Worm (Caenorhabditis elegans) whole organism, midembryonic: ENCODE results near the gene K09F6.7.

Source experiments
- T22C8.4 ChIP-seq: fragments of 200-800 bp; sonication (Bioruptor generic); IDR thresholded peaks from 2 replicates; pipeline ENCODE4 v1.3.6; 2022; ENCODE audit warnings: missing genetic modification characterization, missing compliant biosample characterization
- cog-1 ChIP-seq: sonication (generic microtip); optimal IDR thresholded peaks from 2 replicates; lab custom pipeline; 2016; ENCODE audit warnings: missing genetic modification characterization, missing compliant biosample characterization
- flt-1 ChIP-seq: fragments of 200-800 bp; sonication (Bioruptor generic); IDR thresholded peaks from 2 replicates; pipeline ENCODE4 v1.3.6; 2022; ENCODE audit warnings: missing genetic modification characterization, missing compliant biosample characterization
- klf-2 ChIP-seq: fragments of 200-800 bp; sonication (Bioruptor generic); conservative IDR thresholded peaks from 2 replicates; pipeline ENCODE4 v1.3.6; 2022; ENCODE audit warnings: missing genetic modification reagents, missing genetic modification characterization, missing compliant biosample characterization
- med-1 ChIP-seq: sonication (generic microtip); optimal IDR thresholded peaks from 2 replicates; lab custom pipeline; 2017; ENCODE audit warnings: missing genetic modification characterization, mild to moderate bottlenecking, missing compliant biosample characterization, antibody characterized with exemption, missing genetic modification reagents; ENCODE audit not compliant: insufficient read depth
- ref-1 ChIP-seq: fragments of 200-800 bp; sonication (Bioruptor generic); conservative IDR thresholded peaks from 2 replicates; pipeline ENCODE4 v1.3.6; 2022; ENCODE audit warnings: missing genetic modification reagents, missing genetic modification characterization, missing compliant biosample characterization
- tab-1 ChIP-seq: fragments of 200-800 bp; sonication (Bioruptor generic); IDR thresholded peaks from 2 replicates; pipeline ENCODE4 v1.3.6; 2022; ENCODE audit warnings: missing genetic modification characterization, missing compliant biosample characterization
- ztf-23 ChIP-seq: fragments of 200-800 bp; sonication (Bioruptor generic); IDR thresholded peaks from 2 replicates; pipeline ENCODE4 v1.3.6; 2022; ENCODE audit warnings: missing genetic modification reagents, missing genetic modification characterization, missing compliant biosample characterization
- ztf-29 ChIP-seq: fragments of 200-800 bp; sonication (Bioruptor generic); IDR thresholded peaks from 2 replicates; pipeline ENCODE4 v1.3.6; 2022; ENCODE audit warnings: missing genetic modification reagents, missing genetic modification characterization, missing compliant biosample characterization

DNA sequence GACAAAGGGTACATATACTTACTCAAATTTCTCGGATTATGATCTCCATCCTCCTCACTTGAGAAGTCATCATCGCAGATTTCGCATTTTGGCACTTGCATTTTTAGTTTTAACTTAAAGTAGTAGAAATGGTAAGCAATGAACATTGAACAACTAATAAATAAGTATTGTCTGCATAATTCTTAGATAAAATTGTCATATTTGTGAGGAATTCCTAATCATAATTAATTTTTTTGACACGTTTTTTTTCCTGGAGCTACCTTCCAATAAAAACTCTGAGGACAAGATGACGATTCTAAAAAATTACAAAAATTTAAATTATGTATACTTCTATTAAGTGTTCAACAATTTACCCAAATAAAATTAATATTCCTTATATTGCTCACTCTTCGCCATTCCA lies 20.8 kb upstream of the K09F6.7 start, which contains the start of the genes trim-21 and B0281.1:
- TF ChIP-seq klf-2 (no peak), med-1 (GFP tag; lab: Kevin White, UChicago) (no peak), T22C8.4 (GFP tag; lab: Robert Waterston, UW) (no peak), ztf-29 (GFP tag; lab: Robert Waterston, UW) (no peak), cog-1 (tag; lab: Kevin White, UChicago) (no peak), ref-1 (GFP tag; lab: Robert Waterston, UW) (no peak), ztf-23 (GFP tag; lab: Robert Waterston, UW) (no peak), flt-1 (GFP tag; lab: Robert Waterston, UW) (no peak), tab-1 (GFP tag; lab: Robert Waterston, UW) (no peak)
